Fruit fly (Drosophila melanogaster) whole organism, pupa: ENCODE results near the gene spn-B.

ENCODE experiments used
- CG12605 ChIP-seq: fragments of 200-800 bp; sonication (Bioruptor generic); IDR thresholded peaks from 2 replicates; pipeline ENCODE4 v1.3.6; 2022; ENCODE audit warnings: missing biosample characterization, missing genetic modification characterization
- Pif1A ChIP-seq: fragments of 200-800 bp; sonication (Bioruptor generic); optimal IDR thresholded peaks from 3 replicates; lab custom pipeline; 2016; ENCODE audit warnings: missing biosample characterization, missing genetic modification characterization

- TF ChIP-seq Pif1A (GFP tag; lab: Kevin White, UChicago) (no peak), CG12605 (no peak)
Measured at dm6 chr3R:14285059-14285953, 42.5 kb upstream of the spn-B start.
